Fruit fly (Drosophila melanogaster): ENCODE results near the gene ClC-a.

DNA sequence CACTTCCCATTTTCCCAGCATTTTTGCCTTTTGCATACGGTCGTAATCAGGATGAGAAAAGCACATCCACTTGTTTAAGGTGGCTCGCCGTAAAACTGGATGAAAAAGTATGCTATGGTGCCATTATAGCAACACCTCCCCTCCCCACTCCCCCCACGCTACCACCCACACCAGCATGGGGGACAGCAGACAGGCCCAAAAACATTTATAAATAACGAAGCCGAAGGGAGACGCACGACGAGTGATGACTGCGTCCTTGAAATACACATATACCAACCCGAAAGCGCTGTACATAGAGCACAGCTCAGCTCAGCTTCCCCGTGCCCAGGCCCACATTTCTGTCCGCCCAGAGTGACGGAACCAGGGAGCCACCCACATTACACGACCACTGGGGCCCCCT lies 42.3 kb downstream of the ClC-a start:
- TF ChIP-seq EcR (GFP tag; optimal IDR thresholded peaks at IDR 0.05), result no peak
- TF ChIP-seq pan (optimal IDR thresholded peaks at IDR 0.05), result no peak
- TF ChIP-seq CG8478 (optimal IDR thresholded peaks at IDR 0.05), result no peak
- no peak for TF ChIP-seq psq (optimal IDR thresholded peaks at IDR 0.05)
- no peak for TF ChIP-seq Dll (optimal IDR thresholded peaks at IDR 0.05)

Data from whole organism.